Fruit fly (Drosophila melanogaster) whole organism, prepupa: Measurements from ENCODE around the gene CG5149.
A peak's percentile ranks its signal among the peaks of the same experiment; 100 is the strongest.

ENCODE experiments used
- CG10631 ChIP-seq: fragments of 200-800 bp; sonication (Bioruptor generic); optimal IDR thresholded peaks from 2 replicates; lab custom pipeline; 2016; ENCODE audit warnings: missing biosample characterization, missing genetic modification characterization
- CG10669 ChIP-seq: fragments of 200-800 bp; sonication (Bioruptor generic); optimal IDR thresholded peaks from 3 replicates; lab custom pipeline; 2018; ENCODE audit warnings: missing biosample characterization, mild to moderate bottlenecking, missing genetic modification characterization, moderate library complexity
- CG11294 ChIP-seq: fragments of 200-800 bp; sonication (Bioruptor generic); IDR thresholded peaks from 2 replicates; pipeline ENCODE4 v1.3.6; 2022; ENCODE audit warnings: missing biosample characterization, missing genetic modification characterization
- CG15336 ChIP-seq: fragments of 200-800 bp; sonication (Bioruptor generic); IDR thresholded peaks from 2 replicates; pipeline ENCODE4 v1.3.6; 2022; ENCODE audit warnings: missing biosample characterization, missing genetic modification characterization
- CG1621 ChIP-seq: fragments of 200-800 bp; sonication (Bioruptor generic); optimal IDR thresholded peaks from 3 replicates; lab custom pipeline; 2018; ENCODE audit warnings: missing biosample characterization, mild to moderate bottlenecking, missing genetic modification characterization
- CG16779 ChIP-seq: fragments of 200-800 bp; sonication (Bioruptor generic); optimal IDR thresholded peaks from 3 replicates; lab custom pipeline; 2017; ENCODE audit warnings: missing biosample characterization, mild to moderate bottlenecking, missing genetic modification characterization
- CG32006 ChIP-seq: fragments of 200-800 bp; sonication (Bioruptor generic); optimal IDR thresholded peaks from 3 replicates; lab custom pipeline; 2017; ENCODE audit warnings: missing biosample characterization, mild to moderate bottlenecking, missing genetic modification characterization
- CG3919 ChIP-seq: fragments of 200-800 bp; sonication (Bioruptor generic); optimal IDR thresholded peaks from 3 replicates; lab custom pipeline; 2016; ENCODE audit warnings: missing biosample characterization, missing genetic modification characterization
- CG6163 ChIP-seq: fragments of 200-800 bp; sonication (Bioruptor generic); IDR thresholded peaks from 3 replicates; pipeline ENCODE4 v1.3.6; 2022; ENCODE audit warnings: missing biosample characterization, missing genetic modification characterization
- CG6276 ChIP-seq: fragments of 200-800 bp; sonication (Bioruptor generic); optimal IDR thresholded peaks from 2 replicates; lab custom pipeline; 2017; ENCODE audit warnings: missing biosample characterization, mild to moderate bottlenecking, missing genetic modification characterization
- CG6792 ChIP-seq: fragments of 200-800 bp; sonication (Bioruptor generic); optimal IDR thresholded peaks from 3 replicates; lab custom pipeline; 2016; ENCODE audit warnings: missing biosample characterization, missing genetic modification characterization
- CG6808 ChIP-seq: fragments of 200-800 bp; sonication (Bioruptor generic); optimal IDR thresholded peaks from 3 replicates; lab custom pipeline; 2017; ENCODE audit warnings: missing biosample characterization, missing genetic modification characterization, mild to moderate bottlenecking, moderate library complexity, missing genetic modification reagents
- CG6854 ChIP-seq: fragments of 200-800 bp; sonication (Bioruptor generic); optimal IDR thresholded peaks from 2 replicates; lab custom pipeline; 2017; ENCODE audit warnings: missing biosample characterization, mild to moderate bottlenecking, missing genetic modification characterization
- CG7368 ChIP-seq: fragments of 200-800 bp; sonication (Bioruptor generic); optimal IDR thresholded peaks from 3 replicates; lab custom pipeline; 2016; ENCODE audit warnings: missing biosample characterization, missing genetic modification characterization
- CG8119 ChIP-seq: fragments of 200-800 bp; sonication (Bioruptor generic); IDR thresholded peaks from 3 replicates; pipeline ENCODE4 v1.3.6; 2022; ENCODE audit warnings: missing biosample characterization, missing genetic modification characterization
- CG8319 ChIP-seq: fragments of 200-800 bp; sonication (Bioruptor generic); optimal IDR thresholded peaks from 3 replicates; lab custom pipeline; 2016; ENCODE audit warnings: missing biosample characterization, missing genetic modification characterization
- CG8632 ChIP-seq: fragments of 200-800 bp; sonication (Bioruptor generic); optimal IDR thresholded peaks from 3 replicates; lab custom pipeline; 2016; ENCODE audit warnings: missing biosample characterization, missing genetic modification characterization
- CG9139 ChIP-seq: fragments of 200-800 bp; sonication (Bioruptor generic); optimal IDR thresholded peaks from 3 replicates; lab custom pipeline; 2017; ENCODE audit warnings: missing biosample characterization, mild to moderate bottlenecking, missing genetic modification characterization
- Eip75B ChIP-seq: fragments of 200-800 bp; sonication (Bioruptor generic); optimal IDR thresholded peaks from 3 replicates; lab custom pipeline; 2016; ENCODE audit warnings: missing biosample characterization, missing genetic modification characterization
- Eip78C ChIP-seq: fragments of 200-800 bp; sonication (Bioruptor generic); peaks from one replicate; lab custom pipeline; 2016; ENCODE audit warnings: missing biosample characterization, missing genetic modification characterization
- Ets21C ChIP-seq: fragments of 200-800 bp; sonication (Bioruptor generic); optimal IDR thresholded peaks from 3 replicates; lab custom pipeline; 2016; ENCODE audit warnings: missing biosample characterization, missing genetic modification characterization
- Ets96B ChIP-seq: fragments of 200-800 bp; optimal IDR thresholded peaks from 2 replicates; lab custom pipeline; 2019; ENCODE audit warnings: missing biosample characterization, mild to moderate bottlenecking, missing genetic modification characterization, moderate library complexity
- Gug ChIP-seq: fragments of 200-800 bp; sonication (Bioruptor generic); IDR thresholded peaks from 2 replicates; pipeline ENCODE4 v1.3.6; 2022; ENCODE audit warnings: missing biosample characterization, missing genetic modification characterization
- Hr38 ChIP-seq: sonication (Bioruptor generic); optimal IDR thresholded peaks from 2 replicates; lab custom pipeline; 2016; ENCODE audit warnings: missing biosample characterization, missing genetic modification characterization
- Hr4 ChIP-seq: fragments of 200-800 bp; sonication (Bioruptor generic); optimal IDR thresholded peaks from 3 replicates; lab custom pipeline; 2016; ENCODE audit warnings: missing biosample characterization, missing genetic modification characterization
- Lpt ChIP-seq: fragments of 200-800 bp; sonication (Bioruptor generic); optimal IDR thresholded peaks from 3 replicates; lab custom pipeline; 2016; ENCODE audit warnings: missing biosample characterization, missing genetic modification characterization
- Met ChIP-seq: fragments of 200-800 bp; sonication (Bioruptor generic); optimal IDR thresholded peaks from 3 replicates; lab custom pipeline; 2016; ENCODE audit warnings: missing biosample characterization, missing genetic modification characterization
- OdsH ChIP-seq: fragments of 200-800 bp; sonication (Bioruptor generic); optimal IDR thresholded peaks from 3 replicates; lab custom pipeline; 2016; ENCODE audit warnings: missing biosample characterization, missing genetic modification characterization
- Sox102F ChIP-seq: fragments of 200-800 bp; sonication (Bioruptor generic); optimal IDR thresholded peaks from 2 replicates; lab custom pipeline; 2016; ENCODE audit warnings: missing biosample characterization, mild to moderate bottlenecking, missing genetic modification characterization
- Sox14 ChIP-seq: fragments of 200-800 bp; sonication (Bioruptor generic); optimal IDR thresholded peaks from 3 replicates; lab custom pipeline; 2016; ENCODE audit warnings: missing biosample characterization, missing genetic modification characterization
- Sox15 ChIP-seq: fragments of 200-800 bp; sonication (Bioruptor generic); optimal IDR thresholded peaks from 3 replicates; lab custom pipeline; 2016; ENCODE audit warnings: missing biosample characterization, missing genetic modification characterization
- achi ChIP-seq: fragments of 200-800 bp; sonication (Bioruptor generic); optimal IDR thresholded peaks from 3 replicates; lab custom pipeline; 2016; ENCODE audit warnings: missing biosample characterization, missing genetic modification characterization
- acj6 ChIP-seq: fragments of 200-800 bp; sonication (Bioruptor generic); optimal IDR thresholded peaks from 3 replicates; lab custom pipeline; 2016; ENCODE audit warnings: missing biosample characterization, missing genetic modification characterization
- cyc ChIP-seq: fragments of 200-800 bp; sonication (Bioruptor generic); optimal IDR thresholded peaks from 3 replicates; lab custom pipeline; 2016; ENCODE audit warnings: missing biosample characterization, missing genetic modification characterization
- dsx ChIP-seq: fragments of 200-800 bp; optimal IDR thresholded peaks from 3 replicates; lab custom pipeline; 2019; ENCODE audit warnings: missing biosample characterization, mild to moderate bottlenecking, missing genetic modification characterization, moderate library complexity; ENCODE audit not compliant: poor library complexity, severe bottlenecking
- eg ChIP-seq: fragments of 200-800 bp; sonication (Bioruptor generic); IDR thresholded peaks from 3 replicates; pipeline ENCODE4 v1.3.6; 2022; ENCODE audit warnings: missing biosample characterization, missing genetic modification characterization
- esn ChIP-seq: fragments of 200-800 bp; sonication (Bioruptor generic); optimal IDR thresholded peaks from 2 replicates; lab custom pipeline; 2016; ENCODE audit warnings: missing biosample characterization, mild to moderate bottlenecking, missing genetic modification characterization, moderate library complexity
- fd85E ChIP-seq: fragments of 200-800 bp; sonication (Bioruptor generic); optimal IDR thresholded peaks from 3 replicates; lab custom pipeline; 2016; ENCODE audit warnings: missing biosample characterization, missing genetic modification characterization
- fkh ChIP-seq: fragments of 200-800 bp; sonication (Bioruptor generic); optimal IDR thresholded peaks from 3 replicates; lab custom pipeline; 2017; ENCODE audit warnings: missing biosample characterization, mild to moderate bottlenecking, missing genetic modification characterization, moderate library complexity
- lz ChIP-seq: fragments of 200-800 bp; sonication (Bioruptor generic); optimal IDR thresholded peaks from 3 replicates; lab custom pipeline; 2016; ENCODE audit warnings: missing biosample characterization, missing genetic modification characterization
- salr ChIP-seq, 2 experiments: fragments of 200-800 bp; sonication (Bioruptor generic); optimal IDR thresholded peaks; 3 replicates each; lab custom pipeline; 2016 to 2018; ENCODE audit warnings: missing biosample characterization in 2 of 2, missing genetic modification characterization in 2 of 2, mild to moderate bottlenecking in 1 of 2
- spab ChIP-seq: fragments of 200-800 bp; sonication (Bioruptor generic); optimal IDR thresholded peaks from 2 replicates; lab custom pipeline; 2017; ENCODE audit warnings: missing biosample characterization, mild to moderate bottlenecking, missing genetic modification characterization, missing genetic modification reagents
- ss ChIP-seq, 2 experiments: fragments of 200-800 bp; sonication (Bioruptor generic); optimal IDR thresholded peaks; 2 replicates in 1 of 2; 3 replicates in 1 of 2; lab custom pipeline; 2017 to 2018; ENCODE audit warnings: mild to moderate bottlenecking in 2 of 2, missing biosample characterization in 2 of 2, missing genetic modification characterization in 2 of 2, moderate library complexity in 1 of 2
- svp ChIP-seq: fragments of 200-800 bp; sonication (Bioruptor generic); peaks from one replicate; lab custom pipeline; 2016; ENCODE audit warnings: missing biosample characterization, missing genetic modification characterization
- vri ChIP-seq: fragments of 200-800 bp; sonication (Bioruptor generic); optimal IDR thresholded peaks from 3 replicates; lab custom pipeline; 2016; ENCODE audit warnings: missing biosample characterization, mild to moderate bottlenecking, missing genetic modification characterization

Gene CG5149

DNA sequence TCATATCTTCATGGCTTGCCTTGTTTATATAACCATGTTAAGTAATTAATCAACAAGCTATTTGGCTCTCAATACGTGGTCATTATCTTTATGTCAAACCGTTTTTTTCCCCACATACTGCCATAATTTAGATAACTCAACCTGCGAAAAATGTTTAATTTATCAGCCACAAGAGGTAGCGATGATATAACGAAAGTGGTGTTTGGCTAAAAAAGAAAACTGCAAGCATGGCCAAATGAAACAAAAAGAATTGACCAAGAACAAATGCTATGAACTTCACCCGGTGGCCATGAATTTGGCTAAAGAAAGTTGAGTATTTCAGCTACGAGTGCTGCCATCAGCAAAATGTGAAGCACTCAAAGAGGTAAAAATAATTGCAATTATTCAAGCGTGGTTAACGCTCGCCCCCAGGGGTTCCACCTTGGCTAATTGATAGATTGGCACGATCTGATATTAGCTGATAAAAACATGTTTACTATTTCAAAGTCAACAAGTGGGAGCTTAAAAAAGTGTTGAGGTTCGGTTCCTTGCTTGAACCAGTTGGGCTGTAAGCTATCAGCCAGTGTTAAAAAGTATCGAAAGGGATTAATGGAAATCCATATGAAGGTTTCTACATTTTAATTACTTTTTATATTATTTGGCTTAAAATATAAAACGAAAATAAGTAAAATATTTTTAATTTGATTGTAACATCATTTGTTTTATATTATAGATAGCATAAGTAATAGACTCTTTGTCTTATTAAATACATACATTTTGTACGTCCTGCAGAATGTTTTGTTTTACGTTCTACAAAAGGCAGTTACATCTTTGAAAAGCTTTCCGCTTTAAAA is 48.7 kb upstream of the CG5149 start:
- TF ChIP-seq Met (GFP tag; lab: Kevin White, UChicago) (no peak), CG9139 (GFP tag; lab: Kevin White, UChicago) (no peak), CG8319 (no peak), Lpt (GFP tag; lab: Kevin White, UChicago) (no peak), salr (GFP tag; optimal IDR thresholded peaks at IDR 0.05; lab: Kevin White, UChicago) (no peak), svp (GFP tag; lab: Kevin White, UChicago) (no peak), acj6 (GFP tag; lab: Kevin White, UChicago) (peak; percentile 37), eg (no peak), CG3919 (GFP tag; lab: Kevin White, UChicago) (peak; percentile 1), Hr38 (peak; percentile 64), CG15336 (GFP tag; lab: Robert Waterston, UW) (no peak), CG6163 (GFP tag; lab: Robert Waterston, UW) (peak; percentile 42; the same call in 2 of the 3 replicates), OdsH (peak; percentile 19), CG8632 (peak; percentile 7), ss (GFP tag; optimal IDR thresholded peaks at IDR 0.05; lab: Kevin White, UChicago) (peak in 1 of 2 experiments; percentile 3), Sox102F (GFP tag; lab: Kevin White, UChicago) (no peak), cyc (GFP tag; lab: Kevin White, UChicago) (no peak), Eip78C (peak; percentile 50), CG7368 (GFP tag; lab: Kevin White, UChicago) (peak; percentile 43), Hr4 (GFP tag; lab: Kevin White, UChicago) (no peak), fd85E (no peak), achi (GFP tag; lab: Kevin White, UChicago) (peak; percentile 2), CG10631 (GFP tag; lab: Kevin White, UChicago) (peak; percentile 60), CG10669 (peak; percentile 35), fkh (GFP tag; lab: Kevin White, UChicago) (peak; percentile 98), vri (peak; percentile 86)

DNA sequence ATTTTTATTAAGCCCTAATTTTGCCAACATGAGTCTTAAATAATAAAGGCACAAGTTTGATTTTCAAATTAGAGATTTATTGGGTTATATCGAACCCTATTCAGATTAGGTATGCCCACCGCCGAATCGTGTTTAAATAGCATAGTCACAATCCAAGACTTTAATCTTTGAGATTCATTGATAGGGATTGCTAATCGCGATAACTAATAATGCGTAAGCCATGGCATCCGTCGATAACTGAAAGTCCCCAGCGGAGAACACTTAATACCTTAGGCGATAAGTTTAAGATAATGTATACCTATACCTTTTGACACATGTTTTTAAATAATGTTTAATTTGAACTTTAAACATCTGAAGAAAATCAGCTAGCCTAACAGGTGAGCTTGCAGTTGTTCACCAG is 47.4 kb upstream of the CG5149 start:
- TF ChIP-seq Gug (GFP tag; lab: Robert Waterston, UW), result no peak
- no peak for TF ChIP-seq Hr4 (GFP tag; lab: Kevin White, UChicago)
- TF ChIP-seq CG8119, result no peak
- no peak for TF ChIP-seq CG11294 (GFP tag; lab: Robert Waterston, UW)
- TF ChIP-seq vri, result no peak
- TF ChIP-seq lz, result no peak
- no peak for TF ChIP-seq svp (GFP tag; lab: Kevin White, UChicago)
- TF ChIP-seq CG10669, result no peak
- no peak for TF ChIP-seq Ets21C (GFP tag; lab: Kevin White, UChicago)
- TF ChIP-seq spab (GFP tag; lab: Kevin White, UChicago), result no peak

DNA sequence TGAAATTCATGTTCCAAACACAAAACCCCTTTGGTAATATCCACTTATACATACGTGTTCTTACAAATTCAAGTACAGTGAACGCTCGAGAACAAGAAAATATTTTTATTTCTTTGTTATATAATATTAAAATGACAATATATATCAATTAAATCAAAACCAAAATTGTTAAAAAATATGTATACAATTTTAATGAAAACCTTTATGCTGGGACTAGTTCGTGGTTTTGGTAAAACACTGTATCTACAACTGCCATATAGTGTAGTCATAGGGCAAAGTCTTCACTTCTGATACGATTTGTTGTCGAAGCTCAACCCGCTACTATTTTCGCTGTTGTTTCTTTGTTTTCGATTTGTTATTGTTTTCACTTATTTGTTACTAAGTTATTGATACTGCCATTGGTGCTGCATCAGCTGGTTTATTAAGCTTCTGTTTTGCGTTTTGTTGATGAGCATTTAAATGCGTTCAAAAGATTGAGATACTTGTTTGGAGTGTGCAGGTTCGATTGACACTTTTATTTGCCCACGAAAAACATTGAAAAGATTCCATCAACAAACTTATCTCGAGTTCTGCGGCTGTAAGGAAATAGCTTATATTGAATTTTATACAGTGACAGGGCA is 46.8 kb upstream of the CG5149 start:
- peak; percentile 28 for TF ChIP-seq achi (GFP tag; lab: Kevin White, UChicago)
- TF ChIP-seq Met (GFP tag; lab: Kevin White, UChicago), result peak; percentile 30
- TF ChIP-seq Sox14 (GFP tag; lab: Kevin White, UChicago), result peak; percentile 44
- peak; percentile 36 for TF ChIP-seq CG6792 (GFP tag; lab: Kevin White, UChicago)
- TF ChIP-seq Gug (GFP tag; lab: Robert Waterston, UW), result peak; percentile 24; the same call in 1 of the 2 replicates
- TF ChIP-seq acj6 (GFP tag; lab: Kevin White, UChicago), result no peak
- peak; percentile 67 for TF ChIP-seq CG15336 (GFP tag; lab: Robert Waterston, UW)
- TF ChIP-seq Lpt (GFP tag; lab: Kevin White, UChicago), result no peak
- TF ChIP-seq CG6808 (GFP tag; lab: Kevin White, UChicago), result peak; percentile 40
- peak; percentile 60; the same call in 2 of the 3 replicates for TF ChIP-seq eg
- TF ChIP-seq CG32006 (GFP tag; lab: Kevin White, UChicago), result peak; percentile 23
- TF ChIP-seq Eip75B (GFP tag; lab: Kevin White, UChicago), result no peak
- peak; percentile 35 for TF ChIP-seq OdsH
- peak; percentile 35 for TF ChIP-seq Ets96B (tag; lab: Kevin White, UChicago)
- peak; percentile 14 for TF ChIP-seq Hr4 (GFP tag; lab: Kevin White, UChicago)
- TF ChIP-seq Ets21C (GFP tag; lab: Kevin White, UChicago), result no peak
- peak; percentile 54 for TF ChIP-seq CG16779
- TF ChIP-seq CG6854 (GFP tag; lab: Kevin White, UChicago), result peak; percentile 36
- no peak for TF ChIP-seq Sox15 (GFP tag; lab: Kevin White, UChicago)
- peak; percentile 58 for TF ChIP-seq CG6276
- TF ChIP-seq esn (GFP tag; lab: Kevin White, UChicago), result peak; percentile 57
- TF ChIP-seq ss (GFP tag; optimal IDR thresholded peaks at IDR 0.05; lab: Kevin White, UChicago), result peak; percentile 12 to 57
- peak; percentile 32 for TF ChIP-seq dsx (GFP tag; lab: Kevin White, UChicago)
- TF ChIP-seq CG1621 (tag; lab: Kevin White, UChicago), result no peak
